Worm (Caenorhabditis elegans) whole organism, mixed stage, embryonic: ENCODE measurements around the gene klp-19.

Source experiments
- blmp-1 ChIP-seq: fragments of 150-350 bp; optimal IDR thresholded peaks from 2 replicates; lab custom pipeline; 2014; ENCODE audit warnings: missing biosample characterization, missing genetic modification characterization
- ces-1 ChIP-seq: fragments of 150-350 bp; optimal IDR thresholded peaks from 2 replicates; lab custom pipeline; 2014; ENCODE audit warnings: missing biosample characterization, missing genetic modification reagents, missing genetic modification characterization
- drap-1 ChIP-seq: fragments of 200-800 bp; sonication (Bioruptor generic); optimal IDR thresholded peaks from 3 replicates; lab custom pipeline; 2018; ENCODE audit warnings: mild to moderate bottlenecking, missing genetic modification characterization, missing compliant biosample characterization
- lin-13 ChIP-seq: fragments of 150-350 bp; optimal IDR thresholded peaks from 2 replicates; lab custom pipeline; 2014; ENCODE audit warnings: missing biosample characterization, missing genetic modification characterization
- lsy-2 ChIP-seq: fragments of 150-350 bp; optimal IDR thresholded peaks from 2 replicates; lab custom pipeline; 2014; ENCODE audit warnings: missing biosample characterization, missing genetic modification characterization
- mep-1 ChIP-seq: fragments of 150-350 bp; optimal IDR thresholded peaks from 2 replicates; lab custom pipeline; 2017; ENCODE audit warnings: missing biosample characterization, missing genetic modification reagents, missing genetic modification characterization, inconsistent platforms
- nhr-237 ChIP-seq: fragments of 150-350 bp; optimal IDR thresholded peaks from 2 replicates; lab custom pipeline; 2014; ENCODE audit warnings: missing biosample characterization, missing genetic modification characterization
- nhr-76 ChIP-seq: sonication (generic microtip); optimal IDR thresholded peaks from 2 replicates; lab custom pipeline; 2017; ENCODE audit warnings: missing biosample characterization, missing genetic modification characterization
- pha-4 ChIP-seq: fragments of 150-350 bp; optimal IDR thresholded peaks from 2 replicates; lab custom pipeline; 2018; ENCODE audit warnings: missing biosample characterization, missing genetic modification reagents, missing genetic modification characterization
- sem-2 ChIP-seq: fragments of 200-800 bp; sonication (Bioruptor generic); optimal IDR thresholded peaks from 2 replicates; lab custom pipeline; 2018; ENCODE audit warnings: mild to moderate bottlenecking, missing genetic modification characterization, missing compliant biosample characterization
- tbx-8 ChIP-seq: fragments of 200-800 bp; sonication (Bioruptor generic); optimal IDR thresholded peaks from 2 replicates; lab custom pipeline; 2018; ENCODE audit warnings: mild to moderate bottlenecking, missing genetic modification characterization, moderate library complexity, missing compliant biosample characterization
- unc-62 ChIP-seq: fragments of 150-350 bp; optimal IDR thresholded peaks from 2 replicates; lab custom pipeline; 2014; ENCODE audit warnings: missing biosample characterization, missing genetic modification reagents, missing genetic modification characterization
- ztf-11 ChIP-seq: fragments of 150-350 bp; optimal IDR thresholded peaks from 2 replicates; lab custom pipeline; 2014; ENCODE audit warnings: missing biosample characterization, missing genetic modification characterization

- TF ChIP-seq mep-1 (tag; lab: Kevin White, UChicago) (no peak), nhr-237 (tag; lab: Kevin White, UChicago) (no peak), blmp-1 (tag; lab: Kevin White, UChicago) (no peak), sem-2 (GFP tag; lab: Kevin White, UChicago) (no peak), nhr-76 (tag; lab: Kevin White, UChicago) (no peak), ces-1 (GFP tag; lab: Kevin White, UChicago) (no peak), lin-13 (tag; lab: Kevin White, UChicago) (no peak), lsy-2 (tag; lab: Kevin White, UChicago) (no peak), pha-4 (no peak), drap-1 (GFP tag; lab: Kevin White, UChicago) (no peak), tbx-8 (GFP tag; lab: Kevin White, UChicago) (no peak), ztf-11 (tag; lab: Kevin White, UChicago) (no peak), unc-62 (GFP tag; lab: Kevin White, UChicago) (no peak)
These were observed 35.1 kb upstream of the klp-19 start, which contains the start of gene dro-1 for ce11 chrIII:13342079-13342734.
